Fruit fly (Drosophila melanogaster) whole organism, prepupa: ENCODE results near the gene CG17819.

Source experiments
- CG15336 ChIP-seq: fragments of 200-800 bp; sonication (Bioruptor generic); IDR thresholded peaks from 2 replicates; pipeline ENCODE4 v1.3.6; 2022; ENCODE audit warnings: missing biosample characterization, missing genetic modification characterization
- CG6854 ChIP-seq: fragments of 200-800 bp; sonication (Bioruptor generic); optimal IDR thresholded peaks from 2 replicates; lab custom pipeline; 2017; ENCODE audit warnings: missing biosample characterization, mild to moderate bottlenecking, missing genetic modification characterization
- Eip93F ChIP-seq: fragments of 200-800 bp; sonication (Bioruptor generic); optimal IDR thresholded peaks from 2 replicates; lab custom pipeline; 2016; ENCODE audit warnings: missing biosample characterization, mild to moderate bottlenecking, missing genetic modification characterization
- Hr38 ChIP-seq: sonication (Bioruptor generic); optimal IDR thresholded peaks from 2 replicates; lab custom pipeline; 2016; ENCODE audit warnings: missing biosample characterization, missing genetic modification characterization
- Hr4 ChIP-seq: fragments of 200-800 bp; sonication (Bioruptor generic); optimal IDR thresholded peaks from 3 replicates; lab custom pipeline; 2016; ENCODE audit warnings: missing biosample characterization, missing genetic modification characterization
- OdsH ChIP-seq: fragments of 200-800 bp; sonication (Bioruptor generic); optimal IDR thresholded peaks from 3 replicates; lab custom pipeline; 2016; ENCODE audit warnings: missing biosample characterization, missing genetic modification characterization
- Sox102F ChIP-seq: fragments of 200-800 bp; sonication (Bioruptor generic); optimal IDR thresholded peaks from 2 replicates; lab custom pipeline; 2016; ENCODE audit warnings: missing biosample characterization, mild to moderate bottlenecking, missing genetic modification characterization
- Sox14 ChIP-seq: fragments of 200-800 bp; sonication (Bioruptor generic); optimal IDR thresholded peaks from 3 replicates; lab custom pipeline; 2016; ENCODE audit warnings: missing biosample characterization, missing genetic modification characterization
- achi ChIP-seq: fragments of 200-800 bp; sonication (Bioruptor generic); optimal IDR thresholded peaks from 3 replicates; lab custom pipeline; 2016; ENCODE audit warnings: missing biosample characterization, missing genetic modification characterization
- lz ChIP-seq: fragments of 200-800 bp; sonication (Bioruptor generic); optimal IDR thresholded peaks from 3 replicates; lab custom pipeline; 2016; ENCODE audit warnings: missing biosample characterization, missing genetic modification characterization
- pdm3 ChIP-seq: fragments of 200-800 bp; sonication (Bioruptor generic); optimal IDR thresholded peaks from 3 replicates; lab custom pipeline; 2016; ENCODE audit warnings: missing biosample characterization, missing genetic modification characterization
- salr ChIP-seq, 2 experiments: fragments of 200-800 bp; sonication (Bioruptor generic); optimal IDR thresholded peaks; 3 replicates each; lab custom pipeline; 2016 to 2018; ENCODE audit warnings: missing biosample characterization in 2 of 2, missing genetic modification characterization in 2 of 2, mild to moderate bottlenecking in 1 of 2

DNA sequence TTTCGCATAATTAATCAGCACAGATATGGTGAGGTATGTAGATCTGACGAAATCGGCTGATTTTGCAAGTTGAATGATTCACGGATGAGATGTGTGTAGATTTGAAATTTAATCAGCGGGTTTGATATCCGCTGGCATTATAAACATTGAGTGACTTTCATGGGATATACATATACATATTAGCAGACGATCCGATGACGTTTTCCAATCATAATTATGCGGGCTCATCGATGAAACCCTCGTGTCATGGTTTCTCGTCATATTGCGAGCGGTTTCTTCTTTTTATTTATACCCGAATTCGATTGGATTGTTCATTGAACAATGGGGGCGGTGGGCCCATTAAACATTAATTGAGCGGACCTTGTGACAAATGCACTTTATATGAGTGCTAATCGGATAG, 20.9 kb downstream of the CG17819 start:
- no peak for TF ChIP-seq Hr38 (GFP tag; lab: Kevin White, UChicago)
- no peak for TF ChIP-seq lz (GFP tag; lab: Kevin White, UChicago)
- TF ChIP-seq CG6854 (GFP tag; lab: Kevin White, UChicago): no peak
- no peak for TF ChIP-seq OdsH (GFP tag; lab: Kevin White, UChicago)
- no peak for TF ChIP-seq pdm3 (GFP tag; lab: Kevin White, UChicago)
- no peak for TF ChIP-seq achi (GFP tag; lab: Kevin White, UChicago)
- no peak for TF ChIP-seq Hr4 (GFP tag; lab: Kevin White, UChicago)
- no peak for TF ChIP-seq Eip93F
- no peak for TF ChIP-seq Sox102F
- no peak for TF ChIP-seq Sox14 (GFP tag; lab: Kevin White, UChicago)
- TF ChIP-seq CG15336 (GFP tag; lab: Robert Waterston, UW): no peak
- TF ChIP-seq salr (GFP tag; optimal IDR thresholded peaks at IDR 0.05; lab: Kevin White, UChicago): no peak
